Fruit fly (Drosophila melanogaster) whole organism, wandering third instar larva: ENCODE results near the gene CG42819.

Experiments used
- Abd-B ChIP-seq: fragments of >200 bp; optimal IDR thresholded peaks from 2 replicates; lab custom pipeline; 2017; ENCODE audit warnings: missing biosample characterization, missing genetic modification characterization
- CG32264 ChIP-seq: fragments of 200-800 bp; sonication (Bioruptor generic); optimal IDR thresholded peaks from 2 replicates; lab custom pipeline; 2016; ENCODE audit warnings: missing biosample characterization, missing genetic modification characterization
- CG9705 ChIP-seq: fragments of 200-800 bp; sonication (Bioruptor generic); optimal IDR thresholded peaks from 2 replicates; lab custom pipeline; 2018; ENCODE audit warnings: missing biosample characterization, mild to moderate bottlenecking, missing genetic modification characterization
- CrebA ChIP-seq: fragments of 200-800 bp; sonication (Bioruptor generic); optimal IDR thresholded peaks from 2 replicates; lab custom pipeline; 2016; ENCODE audit warnings: missing biosample characterization, mild to moderate bottlenecking, missing genetic modification characterization, borderline replicate concordance
- Dfd ChIP-seq: fragments of >200 bp; optimal IDR thresholded peaks from 2 replicates; lab custom pipeline; 2017; ENCODE audit warnings: missing biosample characterization, missing genetic modification characterization
- Dif ChIP-seq: fragments of 200-275, 200-300 bp; sonication (Bioruptor generic); optimal IDR thresholded peaks from 2 replicates; lab custom pipeline; 2018; ENCODE audit warnings: missing biosample characterization, missing genetic modification characterization; ENCODE audit not compliant: partially characterized antibody
- GATAd ChIP-seq: sonication (Bioruptor generic); optimal IDR thresholded peaks from 2 replicates; lab custom pipeline; 2016; ENCODE audit warnings: missing biosample characterization, missing genetic modification characterization
- HLH106 ChIP-seq: fragments of 200-800 bp; optimal IDR thresholded peaks from 3 replicates; lab custom pipeline; 2019; ENCODE audit warnings: missing biosample characterization, mild to moderate bottlenecking, missing genetic modification characterization, moderate library complexity
- Hnf4 ChIP-seq: fragments of 200-800 bp; sonication (Bioruptor generic); optimal IDR thresholded peaks from 2 replicates; lab custom pipeline; 2016; ENCODE audit warnings: missing biosample characterization, mild to moderate bottlenecking, missing genetic modification characterization
- Hr78 ChIP-seq: fragments of >200 bp; optimal IDR thresholded peaks from 2 replicates; lab custom pipeline; 2017; ENCODE audit warnings: missing biosample characterization, missing genetic modification characterization
- Hr83 ChIP-seq: fragments of 200-300 bp; sonication (Bioruptor generic); optimal IDR thresholded peaks from 2 replicates; lab custom pipeline; 2016; ENCODE audit warnings: missing biosample characterization, mild to moderate bottlenecking, missing genetic modification characterization, moderate library complexity; ENCODE audit not compliant: poor library complexity, severe bottlenecking
- Jra ChIP-seq: sonication (Bioruptor generic); optimal IDR thresholded peaks from 2 replicates; lab custom pipeline; 2016; ENCODE audit warnings: missing biosample characterization, missing genetic modification characterization
- Mio ChIP-seq: sonication (Bioruptor generic); optimal IDR thresholded peaks from 2 replicates; lab custom pipeline; 2016; ENCODE audit warnings: missing biosample characterization, missing genetic modification characterization
- Myc ChIP-seq: fragments of >200 bp; optimal IDR thresholded peaks from 2 replicates; lab custom pipeline; 2017
- N ChIP-seq: fragments of >200 bp; optimal IDR thresholded peaks from 2 replicates; lab custom pipeline; 2018; ENCODE audit warnings: missing biosample characterization, missing external identifiers, missing genetic modification characterization
- OdsH ChIP-seq: fragments of 200-800 bp; sonication (Bioruptor generic); optimal IDR thresholded peaks from 2 replicates; lab custom pipeline; 2016; ENCODE audit warnings: missing biosample characterization, mild to moderate bottlenecking, missing genetic modification characterization
- Rel ChIP-seq, 2 experiments: fragments of 200-800 bp; sonication (Bioruptor generic) in 1 of 2; optimal IDR thresholded peaks; 2 replicates in 1 of 2; 3 replicates in 1 of 2; lab custom pipeline; 2016 to 2019; ENCODE audit warnings: mild to moderate bottlenecking in 2 of 2, missing biosample characterization in 2 of 2, missing genetic modification characterization in 2 of 2, moderate library complexity in 1 of 2
- Sp1 ChIP-seq: fragments of 200-800 bp; sonication (Bioruptor generic); optimal IDR thresholded peaks from 3 replicates; lab custom pipeline; 2019; ENCODE audit warnings: missing biosample characterization, mild to moderate bottlenecking, missing genetic modification characterization, moderate library complexity
- Vsx2 ChIP-seq: fragments of 200-300, 225-300 bp; sonication (Bioruptor generic); optimal IDR thresholded peaks from 2 replicates; lab custom pipeline; 2018; ENCODE audit warnings: missing biosample characterization, missing genetic modification characterization; ENCODE audit not compliant: partially characterized antibody
- br ChIP-seq: fragments of 200-800 bp; sonication (Bioruptor generic); optimal IDR thresholded peaks from 2 replicates; lab custom pipeline; 2016; ENCODE audit warnings: missing biosample characterization, missing genetic modification characterization
- brk ChIP-seq: fragments of 200-800 bp; sonication (Bioruptor generic); optimal IDR thresholded peaks from 2 replicates; lab custom pipeline; 2016; ENCODE audit warnings: missing biosample characterization, mild to moderate bottlenecking, missing genetic modification characterization
- dl ChIP-seq, 2 experiments: fragments of 175-275, 200-275 bp in 1 of 2; fragments of 200-275 bp in 1 of 2; sonication (Bioruptor generic); optimal IDR thresholded peaks; lab custom pipeline; 2018; ENCODE audit warnings: mild to moderate bottlenecking in 2 of 2, missing biosample characterization in 2 of 2, missing genetic modification characterization in 2 of 2, moderate library complexity in 2 of 2; ENCODE audit not compliant: partially characterized antibody in 2 of 2, insufficient read depth in 1 of 2
- dmrt93B ChIP-seq: fragments of 200-800 bp; sonication (Bioruptor generic); optimal IDR thresholded peaks from 2 replicates; lab custom pipeline; 2018; ENCODE audit warnings: missing biosample characterization, mild to moderate bottlenecking, missing genetic modification characterization
- dsf ChIP-seq: sonication (Bioruptor generic); optimal IDR thresholded peaks from 2 replicates; lab custom pipeline; 2016; ENCODE audit warnings: missing biosample characterization, missing genetic modification characterization, borderline replicate concordance
- ey ChIP-seq: fragments of 200-800 bp; sonication (Bioruptor generic); optimal IDR thresholded peaks from 2 replicates; lab custom pipeline; 2016; ENCODE audit warnings: missing biosample characterization, missing genetic modification characterization
- foxo ChIP-seq, 2 experiments: fragments of 200-800 bp; sonication (Bioruptor generic); optimal IDR thresholded peaks; 2 replicates in 1 of 2; 3 replicates in 1 of 2; lab custom pipeline; 2016 to 2017; ENCODE audit warnings: missing biosample characterization in 2 of 2, missing genetic modification characterization in 2 of 2
- fru ChIP-seq: fragments of 200-800 bp; sonication (Bioruptor generic); optimal IDR thresholded peaks from 3 replicates; lab custom pipeline; 2016; ENCODE audit warnings: missing biosample characterization, mild to moderate bottlenecking, missing genetic modification characterization
- h ChIP-seq: fragments of 200-800 bp; sonication (Bioruptor generic); optimal IDR thresholded peaks from 3 replicates; lab custom pipeline; 2016; ENCODE audit warnings: missing biosample characterization, mild to moderate bottlenecking, missing genetic modification characterization
- jim ChIP-seq: fragments of 175-275, 200-325 bp; sonication (Bioruptor generic); optimal IDR thresholded peaks from 2 replicates; lab custom pipeline; 2016; ENCODE audit warnings: missing biosample characterization, mild to moderate bottlenecking, missing genetic modification characterization
- lola ChIP-seq: fragments of >200 bp; optimal IDR thresholded peaks from 2 replicates; lab custom pipeline; 2017; ENCODE audit warnings: missing biosample characterization, missing genetic modification characterization
- pan ChIP-seq: fragments of >200 bp; optimal IDR thresholded peaks from 2 replicates; lab custom pipeline; 2017
- psq ChIP-seq: fragments of 200-800 bp; sonication (Bioruptor generic); optimal IDR thresholded peaks from 3 replicates; lab custom pipeline; 2017; ENCODE audit warnings: missing biosample characterization, mild to moderate bottlenecking, missing genetic modification characterization, moderate library complexity
- rgr ChIP-seq: fragments of 200-800 bp; sonication (Bioruptor generic); optimal IDR thresholded peaks from 3 replicates; lab custom pipeline; 2016; ENCODE audit warnings: missing biosample characterization, mild to moderate bottlenecking, missing genetic modification characterization
- sage ChIP-seq: fragments of 200-800 bp; sonication (Bioruptor generic); optimal IDR thresholded peaks from 2 replicates; lab custom pipeline; 2016; ENCODE audit warnings: missing biosample characterization, mild to moderate bottlenecking, missing genetic modification characterization
- sv ChIP-seq: fragments of 200-800 bp; sonication (Bioruptor generic); optimal IDR thresholded peaks from 3 replicates; lab custom pipeline; 2016; ENCODE audit warnings: missing biosample characterization, missing genetic modification characterization
- tai ChIP-seq: sonication (Bioruptor generic); optimal IDR thresholded peaks from 2 replicates; lab custom pipeline; 2016; ENCODE audit warnings: missing biosample characterization, missing genetic modification characterization
- usp ChIP-seq: fragments of >200 bp; optimal IDR thresholded peaks from 2 replicates; lab custom pipeline; 2017; ENCODE audit warnings: missing biosample characterization, missing genetic modification characterization
- woc ChIP-seq: sonication (Bioruptor generic); optimal IDR thresholded peaks from 2 replicates; lab custom pipeline; 2016; ENCODE audit warnings: missing biosample characterization, mild to moderate bottlenecking, missing genetic modification characterization

The CG42819 gene

dm6 chr2L:8392298-8392697 is 3.2 kb upstream of the CG42819 start, which contains the start of gene CG42820:
CG42820 (minus strand) TSS chr2L:8392398.
- no peak for TF ChIP-seq Dif (GFP tag; lab: Kevin White, UChicago)
- TF ChIP-seq usp (GFP tag; lab: Kevin White, UChicago) = no peak
- TF ChIP-seq sv = no peak
- no peak for TF ChIP-seq GATAd (GFP tag; lab: Kevin White, UChicago)
- no peak for TF ChIP-seq Jra
- TF ChIP-seq CrebA = no peak
- TF ChIP-seq h (GFP tag; lab: Kevin White, UChicago) = no peak
- no peak for TF ChIP-seq br (GFP tag; lab: Kevin White, UChicago)

dm6 chr2L:8385849-8386248 is 3.3 kb downstream of the CG42819 start:
- no peak for TF ChIP-seq br (GFP tag; lab: Kevin White, UChicago)
- no peak for TF ChIP-seq GATAd (GFP tag; lab: Kevin White, UChicago)
- no peak for TF ChIP-seq woc (GFP tag; lab: Kevin White, UChicago)
- no peak for TF ChIP-seq foxo (GFP tag; optimal IDR thresholded peaks at IDR 0.05; lab: Kevin White, UChicago)
- TF ChIP-seq brk = no peak
- no peak for TF ChIP-seq Rel (GFP tag; optimal IDR thresholded peaks at IDR 0.05; lab: Kevin White, UChicago)
- TF ChIP-seq Rel (tag; optimal IDR thresholded peaks at IDR 0.05; lab: Kevin White, UChicago) = no peak
- no peak for TF ChIP-seq Jra
- no peak for TF ChIP-seq usp (GFP tag; lab: Kevin White, UChicago)

dm6 chr2L:8384985-8385519 is 4.1 kb downstream of the CG42819 start:
- TF ChIP-seq N (GFP tag; lab: Kevin White, UChicago) = no peak
- no peak for TF ChIP-seq brk
- no peak for TF ChIP-seq Rel (GFP tag; optimal IDR thresholded peaks at IDR 0.05; lab: Kevin White, UChicago)
- TF ChIP-seq Rel (tag; optimal IDR thresholded peaks at IDR 0.05; lab: Kevin White, UChicago) = no peak

dm6 chr2L:8384108-8384601 is 5.0 kb downstream of the CG42819 start, which contains the start of the genes Dad1 and CG13384:
Dad1 (minus strand) TSS chr2L:8384137.
CG13384 (plus strand) TSS chr2L:8384455.
- TF ChIP-seq tai (GFP tag; lab: Kevin White, UChicago) (peak; percentile 90), jim (no peak), br (GFP tag; lab: Kevin White, UChicago) (peak; percentile 82), N (GFP tag; lab: Kevin White, UChicago) (no peak), Dfd (no peak), Abd-B (GFP tag; lab: Kevin White, UChicago) (no peak), Hr78 (GFP tag; lab: Kevin White, UChicago) (no peak), fru (peak; percentile 92), Myc (lab: Kevin White, UChicago) (no peak), h (GFP tag; lab: Kevin White, UChicago) (peak; percentile 94), pan (lab: Kevin White, UChicago) (no peak), psq (GFP tag; lab: Kevin White, UChicago) (peak; percentile 93), OdsH (GFP tag; lab: Kevin White, UChicago) (peak; percentile 94), Dif (GFP tag; lab: Kevin White, UChicago) (no peak), lola (GFP tag; lab: Kevin White, UChicago) (no peak), brk (peak; percentile 94), Mio (GFP tag; lab: Kevin White, UChicago) (peak; percentile 42), dsf (GFP tag; lab: Kevin White, UChicago) (peak; percentile 82), woc (GFP tag; lab: Kevin White, UChicago) (peak; percentile 92), ey (GFP tag; lab: Kevin White, UChicago) (peak; percentile 82), usp (GFP tag; lab: Kevin White, UChicago) (no peak), Sp1 (peak; percentile 96), Rel (GFP tag; optimal IDR thresholded peaks at IDR 0.05; lab: Kevin White, UChicago) (peak; percentile 70), Rel (tag; optimal IDR thresholded peaks at IDR 0.05; lab: Kevin White, UChicago) (peak; percentile 85), dl (GFP tag; optimal IDR thresholded peaks at IDR 0.05; lab: Kevin White, UChicago; ENCODE audit: insufficient read depth in 1 of 2, partially characterized antibody in 2 of 2) (no peak), CrebA (no peak), Jra (peak; percentile 84), GATAd (GFP tag; lab: Kevin White, UChicago) (peak; percentile 65), foxo (GFP tag; optimal IDR thresholded peaks at IDR 0.05; lab: Kevin White, UChicago) (peak in 1 of 2 experiments; percentile 95), rgr (peak; percentile 93), CG9705 (peak; percentile 90), sv (peak; percentile 88), Hnf4 (GFP tag; lab: Kevin White, UChicago) (peak; percentile 85), sage (GFP tag; lab: Kevin White, UChicago) (peak; percentile 83), Vsx2 (no peak), Hr83 (GFP tag; lab: Kevin White, UChicago) (peak; percentile 28), CG32264 (GFP tag; lab: Kevin White, UChicago) (peak; percentile 32), HLH106 (peak; percentile 97), dmrt93B (peak; percentile 90)
